Fruit fly (Drosophila melanogaster): Measurements from ENCODE around the gene CG31998.

dm6 chr4:181639-182038 is 24.1 kb downstream of the CG31998 start:
- TF ChIP-seq toe (GFP tag; optimal IDR thresholded peaks at IDR 0.05) (no peak), CG7045 (GFP tag; optimal IDR thresholded peaks at IDR 0.05) (no peak), CG7101 (tag; optimal IDR thresholded peaks at IDR 0.05) (no peak), bab1 (GFP tag; optimal IDR thresholded peaks at IDR 0.05) (no peak), CG11617 (GFP tag; optimal IDR thresholded peaks at IDR 0.05) (no peak), CG1620 (GFP tag; optimal IDR thresholded peaks at IDR 0.05) (no peak), CG33017 (tag; optimal IDR thresholded peaks at IDR 0.05) (no peak), kay (GFP tag; ENCODE audit: borderline replicate concordance) (no peak), CG14711 (tag; optimal IDR thresholded peaks at IDR 0.05) (no peak), Mnt (GFP tag; optimal IDR thresholded peaks at IDR 0.05) (no peak), cnc (optimal IDR thresholded peaks at IDR 0.05) (no peak), cic (GFP tag; optimal IDR thresholded peaks at IDR 0.05) (no peak), Clk (GFP tag; optimal IDR thresholded peaks at IDR 0.05) (no peak), CG5204 (GFP tag; optimal IDR thresholded peaks at IDR 0.05) (no peak)
